Fruit fly (Drosophila melanogaster) S2 (cell line): ENCODE data around the gene CG5390.
A peak's percentile ranks its signal among the peaks of the same experiment; 100 is the strongest.

ENCODE experiments used
- CG8478 ChIP-seq: fragments of >200 bp; optimal IDR thresholded peaks from 2 replicates; lab custom pipeline; 2018
- CTCF ChIP-seq, 2 experiments: fragments of >200 bp; optimal IDR thresholded peaks; 2 replicates each; lab custom pipeline; 2018

Gene CG5390

dm6 chr2L:10322773-10323487, 16.5 kb upstream of the CG5390 start, which contains the start of gene CG5381:
Gene CG5381, minus strand, starts transcription at chr2L:10323102.
- no peak for TF ChIP-seq CG8478 (lab: Kevin White, UChicago)
- no peak for TF ChIP-seq CTCF (optimal IDR thresholded peaks at IDR 0.05; lab: Kevin White, UChicago)

DNA sequence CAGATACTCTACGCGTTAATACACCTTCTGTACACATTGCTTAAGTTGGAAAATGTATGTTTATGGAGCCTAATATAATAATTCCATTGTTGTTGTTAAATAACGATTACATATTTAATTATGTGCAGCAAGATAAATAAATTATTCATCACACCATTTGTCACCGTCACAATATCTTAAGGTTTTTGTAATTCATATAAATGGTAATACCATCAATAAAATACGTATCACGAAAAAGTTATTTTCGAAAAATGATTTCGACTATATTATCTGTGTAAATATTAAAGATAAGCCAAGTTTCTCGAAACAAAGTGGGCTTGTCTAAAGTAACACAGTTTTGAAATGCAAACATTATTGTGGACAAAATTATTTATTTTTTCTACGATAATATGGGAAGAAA, 15.8 kb upstream of the CG5390 start, which contains the start of gene CG4995:
CG4995 (plus strand) TSS at position 301 of the 400 bp plus-strand sequence.
- no peak for TF ChIP-seq CG8478 (lab: Kevin White, UChicago)

DNA sequence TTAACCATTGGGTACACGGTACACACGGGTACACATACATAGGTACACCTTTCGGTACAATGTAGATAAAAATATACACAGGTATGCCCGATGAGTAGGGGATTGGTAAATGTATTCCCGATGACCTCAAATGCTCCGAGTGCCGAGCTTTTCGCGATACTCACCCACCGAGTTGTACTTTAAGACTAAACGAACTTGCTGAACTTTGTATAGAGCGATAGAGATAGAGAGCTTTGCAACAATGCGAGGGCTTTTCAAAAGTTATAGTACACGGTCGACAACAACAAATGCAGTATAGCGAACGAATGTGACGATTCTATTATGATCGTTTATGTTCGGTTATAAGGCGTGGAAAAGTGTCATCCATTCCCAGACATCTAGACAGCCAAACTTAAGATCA, 15.2 kb upstream of the CG5390 start:
- TF ChIP-seq CG8478 (lab: Kevin White, UChicago) (no peak), CTCF (optimal IDR thresholded peaks at IDR 0.05; lab: Kevin White, UChicago) (no peak)

dm6 chr2L:10321036-10321583, 14.7 kb upstream of the CG5390 start:
- TF ChIP-seq CTCF (optimal IDR thresholded peaks at IDR 0.05; lab: Kevin White, UChicago) (no peak), CG8478 (lab: Kevin White, UChicago) (no peak)

dm6 chr2L:10320174-10320775, 13.9 kb upstream of the CG5390 start:
- TF ChIP-seq CTCF (optimal IDR thresholded peaks at IDR 0.05; lab: Kevin White, UChicago): no peak
- no peak for TF ChIP-seq CG8478 (lab: Kevin White, UChicago)

DNA sequence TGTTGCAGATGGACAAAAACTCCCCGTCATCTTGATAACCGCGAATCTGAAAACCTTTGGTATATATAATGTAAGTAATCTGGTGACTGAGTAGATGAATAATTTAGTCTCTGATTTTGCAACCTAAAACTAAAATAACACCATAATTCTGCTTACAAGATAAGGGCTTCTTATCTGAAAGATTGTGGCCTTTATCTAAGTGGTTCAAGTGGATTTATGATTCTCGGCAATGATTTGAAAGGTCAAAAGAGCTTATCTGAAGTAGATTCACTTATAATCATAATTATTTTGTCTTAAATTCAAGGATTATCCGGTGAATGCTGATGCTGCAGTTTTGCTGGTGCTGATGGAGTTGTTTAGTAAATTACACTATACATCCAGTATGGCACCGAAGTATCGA, 9.5 kb upstream of the CG5390 start:
- TF ChIP-seq CTCF (optimal IDR thresholded peaks at IDR 0.05; lab: Kevin White, UChicago) (no peak), CG8478 (lab: Kevin White, UChicago) (no peak)

- TF ChIP-seq CTCF (optimal IDR thresholded peaks at IDR 0.05; lab: Kevin White, UChicago) (no peak), CG8478 (lab: Kevin White, UChicago) (no peak)
These were observed 8.2 kb upstream of the CG5390 start, which contains the start of the genes Usp14 and CG4972 for dm6 chr2L:10314327-10315210. Gene Usp14, minus strand, starts transcription at chr2L:10314396. Gene CG4972, plus strand, starts transcription at chr2L:10314792.

- no peak for TF ChIP-seq CG8478 (lab: Kevin White, UChicago)
- peak in 1 of 2 experiments; percentile 6 for TF ChIP-seq CTCF (optimal IDR thresholded peaks at IDR 0.05; lab: Kevin White, UChicago)
These were observed 5.4 kb upstream of the CG5390 start for dm6 chr2L:10311822-10312221.

- no peak for TF ChIP-seq CTCF (optimal IDR thresholded peaks at IDR 0.05; lab: Kevin White, UChicago)
- no peak for TF ChIP-seq CG8478 (lab: Kevin White, UChicago)
These were observed 4.4 kb upstream of the CG5390 start, which contains the start of gene Cdk5alpha for dm6 chr2L:10310614-10311382. Gene Cdk5alpha, minus strand, starts transcription at chr2L:10310956.

DNA sequence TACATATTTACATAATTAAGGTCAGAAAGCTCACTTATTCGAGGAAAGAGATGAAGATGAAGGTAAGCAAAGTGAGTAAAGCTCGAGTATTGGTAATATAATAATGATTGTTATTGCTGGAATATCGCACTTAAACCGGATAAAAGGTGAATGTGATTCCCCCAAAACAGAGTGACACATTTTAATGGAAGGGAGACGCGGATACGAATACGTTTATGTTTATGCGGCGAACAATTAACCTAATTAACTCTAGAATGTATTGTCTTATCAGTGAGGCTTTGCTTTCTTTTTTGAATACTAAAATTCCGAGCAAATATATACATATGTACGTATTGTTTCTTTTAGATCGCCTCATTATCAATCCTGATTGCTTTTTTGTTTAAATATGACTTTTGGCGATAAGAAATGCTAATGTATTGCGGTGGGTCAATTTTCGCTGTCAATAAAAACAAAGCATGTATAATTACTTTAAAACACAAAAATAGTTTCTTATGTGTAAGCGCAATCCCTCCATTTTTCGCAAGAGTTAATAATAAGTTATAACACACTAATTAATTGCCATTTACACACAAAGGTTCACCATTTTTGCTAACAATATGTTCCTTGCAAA, 751 bp downstream of the CG5390 start:
- TF ChIP-seq CTCF (optimal IDR thresholded peaks at IDR 0.05; lab: Kevin White, UChicago) (no peak), CG8478 (lab: Kevin White, UChicago) (no peak)

- TF ChIP-seq CTCF (optimal IDR thresholded peaks at IDR 0.05; lab: Kevin White, UChicago) (peak in 1 of 2 experiments; percentile 48), CG8478 (lab: Kevin White, UChicago) (no peak)
These were observed 2.6 kb downstream of the CG5390 start, which contains the start of gene nmd for dm6 chr2L:10303786-10304185. Gene nmd, minus strand, starts transcription at chr2L:10303947.

DNA sequence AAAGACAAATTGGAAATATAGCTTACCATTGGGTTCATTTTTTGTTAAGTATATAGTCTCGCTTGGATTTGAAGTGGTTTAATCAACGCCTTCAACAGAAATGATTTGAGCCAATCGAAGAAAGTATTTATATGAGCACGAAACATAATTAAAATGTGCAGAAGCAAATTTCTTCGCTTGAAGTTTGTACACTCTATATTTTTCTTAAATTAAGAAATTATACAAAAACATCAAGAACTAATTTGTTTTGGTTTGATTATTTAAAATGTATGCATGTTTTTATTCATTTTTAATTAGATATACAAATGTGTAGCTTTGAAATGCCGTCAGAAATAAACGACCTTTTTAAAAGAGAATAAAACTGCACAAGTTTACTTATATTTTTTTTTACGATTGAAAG, 4.5 kb downstream of the CG5390 start, which contains the start of gene CG13138:
CG13138 (minus strand) TSS at position 101 of the 400 bp plus-strand sequence.
- TF ChIP-seq CG8478 (lab: Kevin White, UChicago) (no peak), CTCF (optimal IDR thresholded peaks at IDR 0.05; lab: Kevin White, UChicago) (no peak)

- no peak for TF ChIP-seq CG8478 (lab: Kevin White, UChicago)
- no peak for TF ChIP-seq CTCF (optimal IDR thresholded peaks at IDR 0.05; lab: Kevin White, UChicago)
These were observed 6.6 kb downstream of the CG5390 start, which contains the start of gene CYLD for dm6 chr2L:10299810-10300147. Gene CYLD, minus strand, starts transcription at chr2L:10299847.
